Worm (Caenorhabditis elegans) whole organism, midembryonic: Measurements from ENCODE around the gene fbxa-88.

Experiments used
- T22C8.4 ChIP-seq: fragments of 200-800 bp; sonication (Bioruptor generic); IDR thresholded peaks from 2 replicates; pipeline ENCODE4 v1.3.6; 2022; ENCODE audit warnings: missing genetic modification characterization, missing compliant biosample characterization
- flt-1 ChIP-seq: fragments of 200-800 bp; sonication (Bioruptor generic); IDR thresholded peaks from 2 replicates; pipeline ENCODE4 v1.3.6; 2022; ENCODE audit warnings: missing genetic modification characterization, missing compliant biosample characterization
- med-1 ChIP-seq: sonication (generic microtip); optimal IDR thresholded peaks from 2 replicates; lab custom pipeline; 2017; ENCODE audit warnings: missing genetic modification characterization, mild to moderate bottlenecking, missing compliant biosample characterization, antibody characterized with exemption, missing genetic modification reagents; ENCODE audit not compliant: insufficient read depth

DNA sequence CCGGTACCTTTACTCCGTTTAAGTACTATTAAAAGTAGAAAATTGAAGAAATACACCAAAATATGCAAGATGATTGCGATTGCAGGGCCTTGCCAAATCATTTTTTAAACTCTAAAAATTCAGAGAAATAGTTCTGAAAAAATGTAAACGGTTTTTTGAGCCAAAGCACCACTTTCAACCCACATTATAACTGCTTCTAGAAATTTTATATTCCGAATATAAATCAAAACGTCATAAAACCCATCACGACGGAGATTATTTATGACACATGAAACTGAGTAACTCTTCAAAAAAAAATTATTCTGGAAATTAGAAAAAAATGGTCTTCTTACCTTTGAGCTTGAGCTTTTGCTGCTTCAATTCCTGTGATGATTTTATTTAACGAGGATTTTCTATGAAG is 28.7 kb downstream of the fbxa-88 start, which contains the start of gene srxa-16:
- no peak for TF ChIP-seq med-1 (GFP tag; lab: Kevin White, UChicago)
- no peak for TF ChIP-seq T22C8.4
- no peak for TF ChIP-seq flt-1 (GFP tag; lab: Robert Waterston, UW)
